Worm (Caenorhabditis elegans) whole organism, mixed stage, embryonic: ENCODE measurements around the gene W01C9.2.

Source experiments
- mab-5 ChIP-seq: fragments of 150-350 bp; optimal IDR thresholded peaks from 2 replicates; lab custom pipeline; 2014; ENCODE audit warnings: missing biosample characterization, missing genetic modification characterization
- nhr-12 ChIP-seq: fragments of 150-350 bp; optimal IDR thresholded peaks from 2 replicates; lab custom pipeline; 2014; ENCODE audit warnings: missing biosample characterization, missing genetic modification characterization
- nhr-237 ChIP-seq: fragments of 150-350 bp; optimal IDR thresholded peaks from 2 replicates; lab custom pipeline; 2014; ENCODE audit warnings: missing biosample characterization, missing genetic modification characterization
- nhr-28 ChIP-seq: fragments of 150-350 bp; optimal IDR thresholded peaks from 2 replicates; lab custom pipeline; 2014; ENCODE audit warnings: missing biosample characterization, missing genetic modification characterization
- pha-4 ChIP-seq: fragments of 150-350 bp; optimal IDR thresholded peaks from 2 replicates; lab custom pipeline; 2018; ENCODE audit warnings: missing biosample characterization, missing genetic modification reagents, missing genetic modification characterization
- snpc-4 ChIP-seq: fragments of 150-350 bp; optimal IDR thresholded peaks from 2 replicates; lab custom pipeline; 2014; ENCODE audit warnings: missing biosample characterization, missing genetic modification characterization
- unc-62 ChIP-seq: fragments of 150-350 bp; optimal IDR thresholded peaks from 2 replicates; lab custom pipeline; 2014; ENCODE audit warnings: missing biosample characterization, missing genetic modification reagents, missing genetic modification characterization

ce11 chrII:8504074-8504724 lies 32.0 kb upstream of the W01C9.2 start:
- TF ChIP-seq nhr-12 (tag; lab: Kevin White, UChicago) (no peak), pha-4 (tag; lab: Kevin White, UChicago) (no peak), unc-62 (GFP tag; lab: Kevin White, UChicago) (no peak), nhr-237 (no peak), nhr-28 (tag; lab: Kevin White, UChicago) (no peak), mab-5 (no peak), snpc-4 (no peak)
